Worm (Caenorhabditis elegans): Measurements from ENCODE around the gene T24C2.3.

T24C2.3 gene

DNA sequence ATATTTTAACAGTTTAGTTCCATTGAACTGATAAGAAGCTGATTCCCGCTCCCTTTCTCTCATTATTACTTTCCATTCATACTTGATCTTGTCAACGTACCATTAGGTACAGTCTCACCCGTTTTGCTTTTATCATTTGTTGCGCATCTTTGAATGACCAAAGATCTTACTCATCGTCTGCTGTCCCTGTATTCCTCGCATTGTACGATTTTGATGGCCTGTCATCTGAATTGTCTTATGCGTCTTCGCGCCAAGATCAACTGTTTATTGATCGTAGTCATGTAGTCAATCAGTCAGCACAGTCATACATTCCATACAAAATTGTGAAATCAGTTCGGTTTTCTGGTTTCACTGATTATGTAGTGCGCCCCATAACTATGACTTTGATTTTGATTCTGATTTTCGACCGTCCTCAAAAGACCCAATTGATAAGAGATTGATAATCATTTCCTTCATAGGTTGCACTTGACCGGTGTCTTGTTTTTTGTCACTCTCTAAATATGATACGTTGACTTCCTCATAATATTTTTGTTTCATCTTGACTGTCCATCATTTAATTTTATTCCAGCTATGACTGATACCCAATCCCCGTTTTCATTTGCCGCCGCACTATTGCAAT is 14.7 kb downstream of the T24C2.3 start, which contains the start of gene nhr-3 (continued):
- TF ChIP-seq nhr-19 (GFP tag; conservative IDR thresholded peaks at IDR 0.05) (peak; percentile 10), mab-9 (GFP tag; IDR thresholded peaks at IDR 0.05) (no peak)

ce11 chrX:14559084-14559483 is 15.8 kb downstream of the T24C2.3 start:
- no peak for TF ChIP-seq C04F5.9 (tag; optimal IDR thresholded peaks at IDR 0.05)
- TF ChIP-seq ceh-82 (tag; optimal IDR thresholded peaks at IDR 0.05), result peak in 1 of 3 experiments; percentile 26
- no peak for TF ChIP-seq C16A3.4 (tag; optimal IDR thresholded peaks at IDR 0.05)
- TF ChIP-seq skn-1 (tag; optimal IDR thresholded peaks at IDR 0.05), result peak; percentile 36
- TF ChIP-seq blmp-1 (tag; optimal IDR thresholded peaks at IDR 0.05), result peak; percentile 72
- TF ChIP-seq fkh-4 (tag; optimal IDR thresholded peaks at IDR 0.05; ENCODE audit: borderline replicate concordance), result no peak

DNA sequence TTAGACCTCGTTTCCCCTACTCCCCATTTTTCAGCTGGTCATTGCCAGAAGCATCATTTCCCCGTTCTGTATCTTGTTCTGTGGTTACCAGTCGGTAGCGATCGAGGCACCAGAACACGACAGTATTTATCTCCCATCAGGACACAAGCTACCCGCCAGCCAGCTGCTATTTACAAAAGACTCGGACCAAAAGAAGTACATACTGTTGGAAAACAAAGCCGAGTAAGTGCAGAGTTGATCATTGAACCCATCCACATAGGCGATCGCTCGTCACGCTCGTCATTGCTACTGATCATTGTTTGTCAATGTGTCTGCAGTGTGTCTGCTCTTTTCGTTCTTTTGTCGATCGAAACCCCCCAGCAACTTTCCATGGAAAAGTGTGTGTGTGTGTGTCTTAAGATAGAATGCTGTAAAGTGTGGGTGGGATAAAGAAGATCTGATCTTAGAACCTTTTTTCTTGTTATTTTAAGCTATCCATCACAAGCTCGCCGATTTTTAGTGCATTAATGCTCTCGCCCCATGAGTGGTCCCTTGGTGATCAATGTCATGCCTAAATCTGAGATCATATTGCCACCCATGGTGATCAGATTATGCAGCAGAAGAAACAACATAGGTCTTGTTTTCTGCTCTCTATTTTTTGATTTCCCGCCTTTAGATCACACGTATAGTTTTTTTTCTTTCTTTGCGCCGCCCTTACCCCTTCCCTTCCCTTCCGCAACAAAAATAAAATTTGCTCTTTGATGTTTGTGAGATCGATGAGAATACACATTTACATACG is 16.4 kb downstream of the T24C2.3 start:
- no peak for TF ChIP-seq swsn-7 (tag; optimal IDR thresholded peaks at IDR 0.05)
- no peak for TF ChIP-seq zag-1 (tag; optimal IDR thresholded peaks at IDR 0.05)
- no peak for TF ChIP-seq vab-15 (tag; optimal IDR thresholded peaks at IDR 0.05)
- no peak for TF ChIP-seq tbx-2 (tag; optimal IDR thresholded peaks at IDR 0.05)
- TF ChIP-seq ztf-4 (tag; optimal IDR thresholded peaks at IDR 0.05), result no peak
- TF ChIP-seq grh-1 (GFP tag; IDR thresholded peaks at IDR 0.05), result 0 out of 2 replicates have a peak, but pooled peaks have one; percentile 15
- no peak for TF ChIP-seq nhr-12 (tag; optimal IDR thresholded peaks at IDR 0.05)
- TF ChIP-seq rnt-1 (tag; optimal IDR thresholded peaks at IDR 0.05), result peak; percentile 66
- no peak for TF ChIP-seq ceh-90 (tag; optimal IDR thresholded peaks at IDR 0.05)
- no peak for TF ChIP-seq unc-30 (tag; optimal IDR thresholded peaks at IDR 0.05)
- TF ChIP-seq fos-1 (tag; optimal IDR thresholded peaks at IDR 0.05), result no peak
- TF ChIP-seq nhr-20 (tag; optimal IDR thresholded peaks at IDR 0.05), result no peak
- no peak for TF ChIP-seq unc-62 (GFP tag; optimal IDR thresholded peaks at IDR 0.05)
- TF ChIP-seq lin-35 (GFP tag; optimal IDR thresholded peaks at IDR 0.05), result no peak
- TF ChIP-seq efl-1 (optimal IDR thresholded peaks at IDR 0.05), result no peak
- TF ChIP-seq efl-1 (GFP tag; optimal IDR thresholded peaks at IDR 0.05 in 1 of 2), result peak; percentile 3 to 93
- no peak for TF ChIP-seq blmp-1 (tag; optimal IDR thresholded peaks at IDR 0.05)
- TF ChIP-seq unc-98 (GFP tag; IDR thresholded peaks at IDR 0.05), result 0 out of 2 replicates have a peak, but pooled peaks have one; percentile 20
- no peak for TF ChIP-seq dpl-1 (GFP tag; optimal IDR thresholded peaks at IDR 0.05)
- TF ChIP-seq aly-2 (tag; optimal IDR thresholded peaks at IDR 0.05), result no peak
- TF ChIP-seq jun-1 (tag; optimal IDR thresholded peaks at IDR 0.05), result no peak
- no peak for TF ChIP-seq hlh-17 (GFP tag; optimal IDR thresholded peaks at IDR 0.05; ENCODE audit: borderline replicate concordance)
- TF ChIP-seq fkh-8 (tag; optimal IDR thresholded peaks at IDR 0.05), result no peak
- peak in 1 of 2 experiments; percentile 5 for TF ChIP-seq egl-27 (tag; optimal IDR thresholded peaks at IDR 0.05)
- TF ChIP-seq mep-1 (tag; optimal IDR thresholded peaks at IDR 0.05), result no peak
- TF ChIP-seq nhr-19 (GFP tag; conservative IDR thresholded peaks at IDR 0.05), result peak; percentile 10; the same call in 1 of the 2 replicates
- TF ChIP-seq lsy-2 (tag; optimal IDR thresholded peaks at IDR 0.05), result no peak
- no peak for TF ChIP-seq aha-1 (tag; optimal IDR thresholded peaks at IDR 0.05)
- TF ChIP-seq F16B12.6 (tag; optimal IDR thresholded peaks at IDR 0.05), result no peak
- no peak for TF ChIP-seq snu-23 (GFP tag; optimal IDR thresholded peaks at IDR 0.05)
- no peak for TF ChIP-seq ces-1 (GFP tag; optimal IDR thresholded peaks at IDR 0.05)
- TF ChIP-seq sptf-1 (tag; optimal IDR thresholded peaks at IDR 0.05), result no peak
- no peak for TF ChIP-seq sup-37 (GFP tag; optimal IDR thresholded peaks at IDR 0.05)
- no peak for TF ChIP-seq hpl-2 (GFP tag; optimal IDR thresholded peaks at IDR 0.05)
- no peak for TF ChIP-seq pax-3 (tag; optimal IDR thresholded peaks at IDR 0.05)
- TF ChIP-seq elt-3 (tag; optimal IDR thresholded peaks at IDR 0.05), result no peak
